Fruit fly (Drosophila melanogaster): Measurements from ENCODE around the gene TfIIEbeta.

The TfIIEbeta gene

DNA sequence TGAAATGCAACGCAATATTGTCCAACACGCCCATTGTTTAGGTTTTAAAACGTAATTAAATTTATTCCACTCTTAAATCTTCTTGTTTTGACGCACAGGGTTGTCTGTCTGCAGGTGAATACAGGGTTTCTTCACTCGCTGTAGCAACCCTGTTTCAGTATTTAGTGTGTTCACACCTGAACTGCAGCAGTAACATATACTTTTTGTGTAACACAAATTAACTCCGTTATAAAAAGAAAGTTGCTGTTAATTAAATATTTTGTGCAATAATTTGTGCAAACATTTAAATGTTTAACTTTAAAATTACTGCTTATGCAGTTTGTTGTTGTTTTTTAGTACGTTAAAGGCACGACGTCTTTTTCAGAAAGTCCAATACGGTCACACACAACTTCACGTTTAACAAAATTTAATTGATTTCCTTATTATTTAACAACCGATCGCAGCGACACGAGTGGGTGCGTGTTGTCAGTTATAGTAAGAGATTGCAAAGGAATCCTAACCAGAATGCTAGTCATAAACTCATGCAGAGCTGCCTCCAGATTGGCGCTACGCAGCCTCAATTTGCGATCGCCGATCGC, 5.4 kb downstream of the TfIIEbeta start, which contains the start of the genes CG15012 and Fdx2 (continued):
- peak; percentile 56; the same call in 1 of the 2 replicates for TF ChIP-seq CG13287 (GFP tag; IDR thresholded peaks at IDR 0.05; ENCODE audit: partially characterized antibody)
- TF ChIP-seq chif (GFP tag; optimal IDR thresholded peaks at IDR 0.05): peak in 1 of 2 experiments; percentile 21
- TF ChIP-seq Hmx (GFP tag; optimal IDR thresholded peaks at IDR 0.05): no peak
- no peak for TF ChIP-seq dysf (GFP tag; IDR thresholded peaks at IDR 0.05)
- peak in 1 of 2 experiments; percentile 29 for TF ChIP-seq crp (GFP tag; optimal IDR thresholded peaks at IDR 0.05)
- no peak for TF ChIP-seq pb (GFP tag; optimal IDR thresholded peaks at IDR 0.05)
- TF ChIP-seq unc-4 (GFP tag; IDR thresholded peaks at IDR 0.05; ENCODE audit: partially characterized antibody): peak; percentile 29; the same call in 1 of the 2 replicates
- peak; percentile 23 for TF ChIP-seq Dip3 (GFP tag; optimal IDR thresholded peaks at IDR 0.05)
- no peak for TF ChIP-seq HLH4C (GFP tag; IDR thresholded peaks at IDR 0.05; ENCODE audit: partially characterized antibody)
- 0 out of 2 replicates have a peak, but pooled peaks have one; percentile 23 for TF ChIP-seq Rfx (GFP tag; IDR thresholded peaks at IDR 0.05)
- TF ChIP-seq CG9437 (GFP tag; optimal IDR thresholded peaks at IDR 0.05): peak; percentile 28
- no peak for TF ChIP-seq CG12219 (GFP tag; optimal IDR thresholded peaks at IDR 0.05)
- no peak for TF ChIP-seq CG3726 (GFP tag; IDR thresholded peaks at IDR 0.05)
- TF ChIP-seq Mad (GFP tag; optimal IDR thresholded peaks at IDR 0.05): peak; percentile 29
- no peak for TF ChIP-seq CG13296 (GFP tag; optimal IDR thresholded peaks at IDR 0.05)
- TF ChIP-seq CG11696 (GFP tag; IDR thresholded peaks at IDR 0.05): no peak
- TF ChIP-seq CG9876 (GFP tag; optimal IDR thresholded peaks at IDR 0.05): no peak
- peak; percentile 61 for TF ChIP-seq CG33213 (GFP tag; optimal IDR thresholded peaks at IDR 0.05)
- TF ChIP-seq Hsf (GFP tag; optimal IDR thresholded peaks at IDR 0.05): peak; percentile 34
- TF ChIP-seq CG12659 (GFP tag; optimal IDR thresholded peaks at IDR 0.05): peak; percentile 69
- TF ChIP-seq unpg (GFP tag; optimal IDR thresholded peaks at IDR 0.05): peak; percentile 23
- TF ChIP-seq Dad (GFP tag; optimal IDR thresholded peaks at IDR 0.05): peak; percentile 37
- TF ChIP-seq mam (GFP tag; optimal IDR thresholded peaks at IDR 0.05): peak; percentile 46
- TF ChIP-seq CG2116 (GFP tag; optimal IDR thresholded peaks at IDR 0.05): peak; percentile 97
- no peak for TF ChIP-seq CG10321 (GFP tag; IDR thresholded peaks at IDR 0.05)
- no peak for TF ChIP-seq sna (GFP tag; IDR thresholded peaks at IDR 0.05; ENCODE audit: partially characterized antibody)
- TF ChIP-seq CG10654 (GFP tag; optimal IDR thresholded peaks at IDR 0.05): no peak
- TF ChIP-seq Atf-2 (GFP tag; optimal IDR thresholded peaks at IDR 0.05): no peak
- TF ChIP-seq CG9609 (GFP tag; optimal IDR thresholded peaks at IDR 0.05): peak; percentile 32
- TF ChIP-seq CG7928 (GFP tag; optimal IDR thresholded peaks at IDR 0.05): peak; percentile 76
- TF ChIP-seq so (GFP tag; IDR thresholded peaks at IDR 0.05): no peak
- peak; percentile 7 for TF ChIP-seq CG13894 (tag; optimal IDR thresholded peaks at IDR 0.05)
- no peak for TF ChIP-seq jigr1 (GFP tag; IDR thresholded peaks at IDR 0.05)
- TF ChIP-seq btn (GFP tag; optimal IDR thresholded peaks at IDR 0.05): no peak
- no peak for TF ChIP-seq CG34422 (GFP tag; IDR thresholded peaks at IDR 0.05)
- no peak for TF ChIP-seq CG11085 (GFP tag; IDR thresholded peaks at IDR 0.05)
- peak; percentile 46 for TF ChIP-seq gro (GFP tag; optimal IDR thresholded peaks at IDR 0.05)
- TF ChIP-seq ase (GFP tag; IDR thresholded peaks at IDR 0.05): no peak
- no peak for TF ChIP-seq Sox100B (GFP tag; optimal IDR thresholded peaks at IDR 0.05)
- TF ChIP-seq CG2199 (GFP tag; IDR thresholded peaks at IDR 0.05): no peak
- no peak; the same call in 1 of the 2 replicates for TF ChIP-seq onecut (GFP tag; IDR thresholded peaks at IDR 0.05)
- no peak for TF ChIP-seq CG43689 (GFP tag; IDR thresholded peaks at IDR 0.05)
- TF ChIP-seq ind (GFP tag; optimal IDR thresholded peaks at IDR 0.05): peak; percentile 37
- TF ChIP-seq CG17912 (GFP tag; optimal IDR thresholded peaks at IDR 0.05): no peak
- TF ChIP-seq lov (optimal IDR thresholded peaks at IDR 0.05): no peak
- TF ChIP-seq lov (GFP tag; IDR thresholded peaks at IDR 0.05): no peak
- no peak for TF ChIP-seq Bteb2 (GFP tag; optimal IDR thresholded peaks at IDR 0.05)
- TF ChIP-seq Elba2 (GFP tag; optimal IDR thresholded peaks at IDR 0.05): no peak
- no peak for TF ChIP-seq Fer3 (tag; optimal IDR thresholded peaks at IDR 0.05)
- TF ChIP-seq pan (optimal IDR thresholded peaks at IDR 0.05): no peak
- no peak for TF ChIP-seq pan (GFP tag; optimal IDR thresholded peaks at IDR 0.05 in 1 of 2, IDR thresholded peaks at IDR 0.05 in 1 of 2)
- no peak for TF ChIP-seq CG12236 (GFP tag; optimal IDR thresholded peaks at IDR 0.05)
